Fruit fly (Drosophila melanogaster) whole organism, embryonic: ENCODE data around the gene mahe.

Source experiments
- Asciz ChIP-seq: fragments of 200-800 bp; sonication (Bioruptor generic); optimal IDR thresholded peaks from 2 replicates; lab custom pipeline; 2017; ENCODE audit warnings: missing biosample characterization, mild to moderate bottlenecking, missing genetic modification characterization, missing genetic modification reagents
- Bdp1 ChIP-seq: fragments of 200-800 bp; sonication (Bioruptor generic); optimal IDR thresholded peaks from 3 replicates; lab custom pipeline; 2016; ENCODE audit warnings: missing biosample characterization, missing genetic modification characterization
- CG11560 ChIP-seq: fragments of 200-800 bp; sonication (Bioruptor generic); IDR thresholded peaks from 3 replicates; pipeline ENCODE4 v1.3.6; 2022; ENCODE audit warnings: missing biosample characterization, missing genetic modification characterization
- CG11696 ChIP-seq: fragments of 200-800 bp; sonication (Bioruptor generic); IDR thresholded peaks from 2 replicates; pipeline ENCODE4 v1.3.6; 2022; ENCODE audit warnings: missing biosample characterization, missing genetic modification characterization
- CG15269 ChIP-seq: fragments of 200-800 bp; sonication (Bioruptor generic); optimal IDR thresholded peaks from 2 replicates; lab custom pipeline; 2018; ENCODE audit warnings: missing biosample characterization, mild to moderate bottlenecking, missing genetic modification characterization, moderate library complexity
- CG1529 ChIP-seq: fragments of 200-800 bp; sonication (Bioruptor generic); optimal IDR thresholded peaks from 3 replicates; lab custom pipeline; 2018; ENCODE audit warnings: missing biosample characterization, missing genetic modification characterization
- CG18599 ChIP-seq: fragments of 200-800 bp; sonication (Bioruptor generic); optimal IDR thresholded peaks from 3 replicates; lab custom pipeline; 2017; ENCODE audit warnings: missing biosample characterization, missing genetic modification characterization, mild to moderate bottlenecking, moderate library complexity, missing genetic modification reagents
- CG2202 ChIP-seq: fragments of 200-800 bp; sonication (Bioruptor generic); optimal IDR thresholded peaks from 2 replicates; lab custom pipeline; 2018; ENCODE audit warnings: missing biosample characterization, mild to moderate bottlenecking, missing genetic modification characterization
- CG30020 ChIP-seq: fragments of 200-800 bp; optimal IDR thresholded peaks from 2 replicates; lab custom pipeline; 2019; ENCODE audit warnings: missing biosample characterization, mild to moderate bottlenecking, missing genetic modification characterization, moderate library complexity
- CG4328 ChIP-seq: fragments of 200-800 bp; sonication (Bioruptor generic); optimal IDR thresholded peaks from 3 replicates; lab custom pipeline; 2017; ENCODE audit warnings: missing biosample characterization, missing genetic modification reagents, missing genetic modification characterization
- CG8478 ChIP-seq: fragments of >200 bp; optimal IDR thresholded peaks from 2 replicates; lab custom pipeline; 2018
- CG9817 ChIP-seq: fragments of 200-800 bp; sonication (Bioruptor generic); optimal IDR thresholded peaks from 2 replicates; lab custom pipeline; 2018; ENCODE audit warnings: missing biosample characterization, mild to moderate bottlenecking, missing genetic modification characterization, moderate library complexity
- D ChIP-seq, 2 experiments: fragments of 200-800 bp in 1 of 2; fragments of >200 bp in 1 of 2; sonication (Bioruptor generic) in 1 of 2; optimal IDR thresholded peaks; 2 replicates in 1 of 2; 3 replicates in 1 of 2; lab custom pipeline; 2017; ENCODE audit warnings: mild to moderate bottlenecking in 1 of 2, missing biosample characterization in 1 of 2, missing genetic modification characterization in 1 of 2, missing genetic modification reagents in 1 of 2
- Dip2 ChIP-seq: fragments of 200-800 bp; sonication (Bioruptor generic); IDR thresholded peaks from 2 replicates; pipeline ENCODE4 v1.3.6; 2022; ENCODE audit warnings: missing biosample characterization, missing genetic modification characterization
- HmgZ ChIP-seq: fragments of 200-800 bp; sonication (Bioruptor generic); optimal IDR thresholded peaks from 2 replicates; lab custom pipeline; 2018; ENCODE audit warnings: missing biosample characterization, mild to moderate bottlenecking, missing genetic modification characterization
- Hsf ChIP-seq: fragments of 200-800 bp; sonication (Bioruptor generic); optimal IDR thresholded peaks from 3 replicates; lab custom pipeline; 2016; ENCODE audit warnings: missing biosample characterization, missing genetic modification characterization
- Six4 ChIP-seq: fragments of 200-800 bp; sonication (Bioruptor generic); optimal IDR thresholded peaks from 2 replicates; lab custom pipeline; 2016; ENCODE audit warnings: missing biosample characterization, missing genetic modification characterization
- Usf ChIP-seq: fragments of 200-800 bp; sonication (Bioruptor generic); optimal IDR thresholded peaks from 2 replicates; lab custom pipeline; 2017; ENCODE audit warnings: missing genotype, missing biosample characterization, missing genetic modification characterization
- al ChIP-seq: fragments of 200-800 bp; sonication (Bioruptor generic); IDR thresholded peaks from 2 replicates; pipeline ENCODE4 v1.3.6; 2022; ENCODE audit warnings: missing biosample characterization, missing genetic modification characterization
- caup ChIP-seq: fragments of 200-800 bp; sonication (Bioruptor generic); optimal IDR thresholded peaks from 3 replicates; lab custom pipeline; 2017; ENCODE audit warnings: missing biosample characterization, mild to moderate bottlenecking, missing genetic modification characterization, moderate library complexity; ENCODE audit not compliant: severe bottlenecking
- chinmo ChIP-seq: fragments of 200-800 bp; sonication (Bioruptor generic); IDR thresholded peaks from 4 replicates; pipeline ENCODE4 v1.3.6; 2022; ENCODE audit warnings: missing biosample characterization, missing genetic modification characterization; ENCODE audit not compliant: partially characterized antibody
- croc ChIP-seq: fragments of 200-800 bp; sonication (Bioruptor generic); conservative IDR thresholded peaks from 3 replicates; pipeline ENCODE4 v1.3.6; 2022; ENCODE audit warnings: missing biosample characterization, missing genetic modification characterization
- crp ChIP-seq, 2 experiments: fragments of 200-800 bp; sonication (Bioruptor generic); optimal IDR thresholded peaks; 2 replicates in 1 of 2; 3 replicates in 1 of 2; lab custom pipeline; 2017; ENCODE audit warnings: missing biosample characterization in 2 of 2, missing genetic modification characterization in 2 of 2, mild to moderate bottlenecking in 1 of 2, moderate library complexity in 1 of 2
- dan ChIP-seq: fragments of 200-800 bp; sonication (Bioruptor generic); IDR thresholded peaks from 2 replicates; pipeline ENCODE4 v1.3.6; 2022; ENCODE audit warnings: missing biosample characterization, missing genetic modification characterization
- gem ChIP-seq: fragments of 200-800 bp; sonication (Bioruptor generic); optimal IDR thresholded peaks from 2 replicates; lab custom pipeline; 2019; ENCODE audit warnings: missing biosample characterization, mild to moderate bottlenecking, missing genetic modification characterization, moderate library complexity
- her ChIP-seq: fragments of 200-800 bp; sonication (Bioruptor generic); optimal IDR thresholded peaks from 2 replicates; lab custom pipeline; 2016; ENCODE audit warnings: missing biosample characterization, missing genetic modification characterization
- ken ChIP-seq: fragments of 200-800 bp; sonication (Bioruptor generic); IDR thresholded peaks from 3 replicates; pipeline ENCODE4 v1.3.6; 2022; ENCODE audit warnings: missing biosample characterization, missing genetic modification characterization
- lmd ChIP-seq: fragments of 200-800 bp; sonication (Bioruptor generic); IDR thresholded peaks from 2 replicates; pipeline ENCODE4 v1.3.6; 2022; ENCODE audit warnings: missing biosample characterization, missing genetic modification characterization
- pita ChIP-seq: fragments of 200-800 bp; sonication (Bioruptor generic); optimal IDR thresholded peaks from 2 replicates; lab custom pipeline; 2017; ENCODE audit warnings: missing biosample characterization, mild to moderate bottlenecking, missing genetic modification characterization
- pum ChIP-seq: fragments of 200-800 bp; sonication (Bioruptor generic); optimal IDR thresholded peaks from 2 replicates; lab custom pipeline; 2016; ENCODE audit warnings: missing biosample characterization, missing genetic modification characterization
- zfh1 ChIP-seq: fragments of 200-800 bp; sonication (Bioruptor generic); IDR thresholded peaks from 3 replicates; pipeline ENCODE4 v1.3.6; 2022; ENCODE audit warnings: missing biosample characterization, missing genetic modification characterization
- zfh2 ChIP-seq: fragments of 200-800 bp; sonication (Bioruptor generic); optimal IDR thresholded peaks from 2 replicates; lab custom pipeline; 2016; ENCODE audit warnings: missing biosample characterization, missing genetic modification characterization

mahe gene

dm6 chrX:7878736-7879135 is 52.4 kb downstream of the mahe start, which contains the start of gene Ir7d:
TSS of gene Ir7d (minus strand) at chrX:7878836.
- no peak for TF ChIP-seq chinmo (GFP tag; lab: Robert Waterston, UW)
- no peak for TF ChIP-seq croc (GFP tag; lab: Robert Waterston, UW)
- no peak for TF ChIP-seq pum
- TF ChIP-seq, all 482 proteins: peak for 0

dm6 chrX:7874094-7874493 is 57.1 kb downstream of the mahe start, which contains the start of gene Ir7c:
TSS of gene Ir7c (plus strand) at chrX:7874394.
- TF ChIP-seq gem (tag; lab: Kevin White, UChicago): no peak
- no peak for TF ChIP-seq al
- TF ChIP-seq CG4328 (GFP tag; lab: Kevin White, UChicago): no peak
- no peak for TF ChIP-seq crp (GFP tag; optimal IDR thresholded peaks at IDR 0.05; lab: Kevin White, UChicago)
- TF ChIP-seq Six4 (GFP tag; lab: Kevin White, UChicago): no peak
- no peak for TF ChIP-seq Asciz (GFP tag; lab: Kevin White, UChicago)
- TF ChIP-seq HmgZ (tag; lab: Kevin White, UChicago): no peak
- no peak for TF ChIP-seq CG9817 (tag; lab: Kevin White, UChicago)
- no peak for TF ChIP-seq CG18599
- TF ChIP-seq CG8478 (lab: Kevin White, UChicago): no peak
- TF ChIP-seq Bdp1 (GFP tag; lab: Kevin White, UChicago): no peak
- TF ChIP-seq CG15269 (tag; lab: Kevin White, UChicago): no peak
- TF ChIP-seq CG11560: no peak
- no peak for TF ChIP-seq zfh2 (GFP tag; lab: Kevin White, UChicago)
- TF ChIP-seq pita (GFP tag; lab: Kevin White, UChicago): no peak
- no peak for TF ChIP-seq Usf (GFP tag; lab: Kevin White, UChicago)

dm6 chrX:7873172-7873930 is 57.8 kb downstream of the mahe start, which contains the start of gene dec:
TSS of gene dec (minus strand) at chrX:7873222.
- TF ChIP-seq Dip2: no peak
- TF ChIP-seq CG1529 (GFP tag; lab: Kevin White, UChicago): no peak
- TF ChIP-seq CG2202 (tag; lab: Kevin White, UChicago): no peak
- no peak for TF ChIP-seq lmd (GFP tag; lab: Robert Waterston, UW)
- no peak for TF ChIP-seq caup (GFP tag; lab: Kevin White, UChicago)
- TF ChIP-seq her: no peak
- no peak for TF ChIP-seq D (optimal IDR thresholded peaks at IDR 0.05; lab: Kevin White, UChicago)
- TF ChIP-seq D (GFP tag; optimal IDR thresholded peaks at IDR 0.05; lab: Kevin White, UChicago): no peak
- TF ChIP-seq CG11696 (GFP tag; lab: Robert Waterston, UW): no peak
- TF ChIP-seq CG30020 (tag; lab: Kevin White, UChicago): no peak
- TF ChIP-seq zfh1 (GFP tag; lab: Robert Waterston, UW): no peak
- no peak for TF ChIP-seq chinmo (GFP tag; lab: Robert Waterston, UW)
- no peak for TF ChIP-seq ken (GFP tag; lab: Robert Waterston, UW)
- TF ChIP-seq dan (GFP tag; lab: Robert Waterston, UW): no peak
- no peak for TF ChIP-seq Hsf
